Worm (Caenorhabditis elegans): ENCODE measurements around the gene T25B2.4.

T25B2.4 gene

ce11 chrX:6178989-6179388 is 945 bp downstream of the T25B2.4 start:
- TF ChIP-seq ceh-88 (GFP tag; IDR thresholded peaks at IDR 0.05) (no peak), blmp-1 (tag; optimal IDR thresholded peaks at IDR 0.05) (peak; percentile 89), elt-3 (tag; optimal IDR thresholded peaks at IDR 0.05) (peak in 1 of 6 experiments; percentile 19)

- no peak for TF ChIP-seq zip-4 (GFP tag; optimal IDR thresholded peaks at IDR 0.05)
- TF ChIP-seq blmp-1 (tag; optimal IDR thresholded peaks at IDR 0.05), result peak; percentile 33
- no peak for TF ChIP-seq ets-5 (GFP tag; IDR thresholded peaks at IDR 0.05)
Observed at ce11 chrX:6180293-6180692, 2.2 kb downstream of the T25B2.4 start, which contains the start of gene T13C5.7. Gene T13C5.7 (plus strand): TSS chrX:6180593.

ce11 chrX:6184709-6185108 is 6.7 kb downstream of the T25B2.4 start, which contains the start of gene T13C5.2:
Gene T13C5.2 (plus strand): TSS chrX:6185009.
- no peak for TF ChIP-seq grh-1 (GFP tag; IDR thresholded peaks at IDR 0.05)
- no peak for TF ChIP-seq aha-1 (tag; optimal IDR thresholded peaks at IDR 0.05)
- TF ChIP-seq ceh-82 (tag; optimal IDR thresholded peaks at IDR 0.05), result no peak

- no peak for TF ChIP-seq nhr-28 (tag; optimal IDR thresholded peaks at IDR 0.05)
- TF ChIP-seq skn-1 (tag; optimal IDR thresholded peaks at IDR 0.05), result no peak
- no peak for TF ChIP-seq elt-2 (tag; optimal IDR thresholded peaks at IDR 0.05)
- TF ChIP-seq jun-1 (tag; optimal IDR thresholded peaks at IDR 0.05), result no peak
- TF ChIP-seq ceh-8 (GFP tag; optimal IDR thresholded peaks at IDR 0.05), result no peak
- no peak for TF ChIP-seq alr-1 (tag; optimal IDR thresholded peaks at IDR 0.05; ENCODE audit: borderline replicate concordance)
- TF ChIP-seq efl-3 (GFP tag; optimal IDR thresholded peaks at IDR 0.05), result no peak
- TF ChIP-seq ama-1 (optimal IDR thresholded peaks at IDR 0.05), result no peak
- TF ChIP-seq blmp-1 (tag; optimal IDR thresholded peaks at IDR 0.05), result no peak
- TF ChIP-seq nhr-11 (tag; optimal IDR thresholded peaks at IDR 0.05), result no peak
- no peak for TF ChIP-seq fos-1 (tag; optimal IDR thresholded peaks at IDR 0.05)
- no peak for TF ChIP-seq unc-62 (GFP tag; optimal IDR thresholded peaks at IDR 0.05)
Observed at ce11 chrX:6187848-6188247, 9.8 kb downstream of the T25B2.4 start, which contains the start of gene T13C5.10. Gene T13C5.10 (plus strand): TSS chrX:6188148.

- TF ChIP-seq unc-30 (tag; optimal IDR thresholded peaks at IDR 0.05) (no peak), lin-35 (GFP tag; optimal IDR thresholded peaks at IDR 0.05) (no peak), unc-130 (tag; optimal IDR thresholded peaks at IDR 0.05) (no peak), grh-1 (GFP tag; IDR thresholded peaks at IDR 0.05) (no peak), mep-1 (tag; optimal IDR thresholded peaks at IDR 0.05) (no peak), C16A3.4 (tag; optimal IDR thresholded peaks at IDR 0.05) (no peak), blmp-1 (tag; optimal IDR thresholded peaks at IDR 0.05) (no peak), skn-1 (tag; optimal IDR thresholded peaks at IDR 0.05) (no peak), dsc-1 (tag; optimal IDR thresholded peaks at IDR 0.05) (no peak)
Observed at ce11 chrX:6189955-6190354, 11.9 kb downstream of the T25B2.4 start, which contains the start of gene T13C5.9. Gene T13C5.9 (plus strand): TSS chrX:6190255.

ce11 chrX:6194191-6194724 is 16.2 kb downstream of the T25B2.4 start, which contains the start of gene ceh-54:
Gene ceh-54 (minus strand): TSS chrX:6194241.
- TF ChIP-seq nhr-47 (tag; optimal IDR thresholded peaks at IDR 0.05) (peak; percentile 8), egl-13 (tag; optimal IDR thresholded peaks at IDR 0.05) (peak; percentile 65), dsc-1 (tag; optimal IDR thresholded peaks at IDR 0.05) (peak; percentile 75), snu-23 (GFP tag; optimal IDR thresholded peaks at IDR 0.05) (no peak)

ce11 chrX:6196627-6197026 is 18.6 kb downstream of the T25B2.4 start, which contains the start of gene daf-9:
Gene daf-9 (plus strand): TSS chrX:6196927.
- TF ChIP-seq hlh-4 (tag; optimal IDR thresholded peaks at IDR 0.05) (no peak), nhr-71 (tag; optimal IDR thresholded peaks at IDR 0.05) (no peak), ceh-88 (GFP tag; IDR thresholded peaks at IDR 0.05) (no peak), nhr-85 (tag) (no peak), F16B12.6 (tag; optimal IDR thresholded peaks at IDR 0.05) (no peak), nhr-77 (tag; optimal IDR thresholded peaks at IDR 0.05) (no peak), nhr-84 (tag; optimal IDR thresholded peaks at IDR 0.05) (no peak), ets-5 (GFP tag; IDR thresholded peaks at IDR 0.05) (no peak), rnt-1 (tag; optimal IDR thresholded peaks at IDR 0.05) (no peak)

All from whole organism, L1 larva.